Worm (Caenorhabditis elegans): ENCODE data around the gene K08D8.10.

The K08D8.10 gene

ce11 chrIV:12909871-12910270, 9.5 kb downstream of the K08D8.10 start, which contains the start of gene K08D8.4:
Gene K08D8.4, minus strand, starts transcription at chrIV:12909998.
- TF ChIP-seq nhr-80 (tag; optimal IDR thresholded peaks at IDR 0.05) (peak; percentile 74), athp-1 (tag; optimal IDR thresholded peaks at IDR 0.05) (no peak)

- TF ChIP-seq Y79H2A.3 (GFP tag; conservative IDR thresholded peaks at IDR 0.05) (no peak), nhr-80 (tag; optimal IDR thresholded peaks at IDR 0.05) (peak; percentile 33), lin-54 (GFP tag; optimal IDR thresholded peaks at IDR 0.05) (no peak), repo-1 (tag; optimal IDR thresholded peaks at IDR 0.05) (no peak), cebp-2 (GFP tag; IDR thresholded peaks at IDR 0.05) (no peak), akir-1 (GFP tag; optimal IDR thresholded peaks at IDR 0.05) (no peak), F52B5.7 (tag; optimal IDR thresholded peaks at IDR 0.05) (no peak)
Measured at ce11 chrIV:12911990-12912389, 11.6 kb downstream of the K08D8.10 start, which contains the start of gene K08D8.5. Gene K08D8.5, minus strand, starts transcription at chrIV:12912129.

ce11 chrIV:12914532-12915019, 14.2 kb downstream of the K08D8.10 start, which contains the start of gene irg-6:
Gene irg-6, minus strand, starts transcription at chrIV:12914969.
- no peak for TF ChIP-seq mes-4 (tag; optimal IDR thresholded peaks at IDR 0.05)
- no peak for TF ChIP-seq ceh-58 (GFP tag; IDR thresholded peaks at IDR 0.05)
- TF ChIP-seq Y79H2A.3 (GFP tag; conservative IDR thresholded peaks at IDR 0.05) = no peak
- TF ChIP-seq let-526 (GFP tag; IDR thresholded peaks at IDR 0.05) = no peak

- TF ChIP-seq F22D6.2 (tag; optimal IDR thresholded peaks at IDR 0.05) = no peak
- no peak for TF ChIP-seq let-526 (GFP tag; IDR thresholded peaks at IDR 0.05)
- TF ChIP-seq ztf-3 (GFP tag; optimal IDR thresholded peaks at IDR 0.05) = no peak
- TF ChIP-seq lag-1 (GFP tag; IDR thresholded peaks at IDR 0.05) = no peak
- no peak for TF ChIP-seq madf-8 (GFP tag; conservative IDR thresholded peaks at IDR 0.05)
- TF ChIP-seq sdz-38 (tag; optimal IDR thresholded peaks at IDR 0.05) = no peak
- TF ChIP-seq mxl-1 (tag; optimal IDR thresholded peaks at IDR 0.05) = no peak
- TF ChIP-seq zim-3 (tag; optimal IDR thresholded peaks at IDR 0.05) = no peak
- no peak for TF ChIP-seq unc-130 (GFP tag; optimal IDR thresholded peaks at IDR 0.05)
- no peak for TF ChIP-seq die-1 (tag; optimal IDR thresholded peaks at IDR 0.05)
- no peak for TF ChIP-seq nhr-27 (tag; optimal IDR thresholded peaks at IDR 0.05)
- TF ChIP-seq lin-26 (GFP tag; IDR thresholded peaks at IDR 0.05) = no peak
- TF ChIP-seq athp-1 (tag; optimal IDR thresholded peaks at IDR 0.05) = no peak
Measured at ce11 chrIV:12915479-12915878, 15.1 kb downstream of the K08D8.10 start, which contains the start of gene srz-15. Gene srz-15, plus strand, starts transcription at chrIV:12915779.

- no peak for TF ChIP-seq dox-1 (GFP tag; IDR thresholded peaks at IDR 0.05)
- no peak for TF ChIP-seq tbx-9 (tag; optimal IDR thresholded peaks at IDR 0.05; ENCODE audit: borderline replicate concordance)
- no peak for TF ChIP-seq nfyb-1 (GFP tag; IDR thresholded peaks at IDR 0.05)
Measured at ce11 chrIV:12918256-12918655, 17.9 kb downstream of the K08D8.10 start, which contains the start of gene C32H11.3. Gene C32H11.3, plus strand, starts transcription at chrIV:12918556.

ce11 chrIV:12920553-12920952, 20.2 kb downstream of the K08D8.10 start:
- TF ChIP-seq F37B4.10 (GFP tag; IDR thresholded peaks at IDR 0.05) (no peak), aptf-3 (GFP tag; IDR thresholded peaks at IDR 0.05) (no peak)

ce11 chrIV:12921027-12921426, 20.7 kb downstream of the K08D8.10 start, which contains the start of gene C32H11.4:
Gene C32H11.4, plus strand, starts transcription at chrIV:12921264.
- TF ChIP-seq dox-1 (GFP tag; IDR thresholded peaks at IDR 0.05) (no peak), xnd-1 (tag; optimal IDR thresholded peaks at IDR 0.05) (no peak), egrh-3 (GFP tag; IDR thresholded peaks at IDR 0.05) (no peak), K11D2.4 (GFP tag; IDR thresholded peaks at IDR 0.05) (no peak), nhr-80 (tag; optimal IDR thresholded peaks at IDR 0.05) (peak; percentile 32), aptf-2 (GFP tag; conservative IDR thresholded peaks at IDR 0.05) (no peak), chd-7 (tag; optimal IDR thresholded peaks at IDR 0.05) (no peak)

Data from whole organism, young adult.